ENCODE assay signal across 2 worm cellular contexts in genomic region chrIII:10763032-10763431, ce11.
TF ChIP-seq lines count a peak whose summit lies in the region.

TSS of gene dpy-28 (plus strand) at chrIII:10763131.

TF ChIP-seq in whole organism, L1 larva, 84 proteins besides CTCF, POLR2A, EP300 and RAD21 (continued from another document):
- no peak for TF ChIP-seq mab-9 (GFP tag; IDR thresholded peaks at IDR 0.05; lab: Robert Waterston, UW)
- no peak for TF ChIP-seq fos-1 (tag; optimal IDR thresholded peaks at IDR 0.05; lab: Kevin White, UChicago)
- no peak for TF ChIP-seq lin-13 (GFP tag; optimal IDR thresholded peaks at IDR 0.05; lab: Kevin White, UChicago)
- TF ChIP-seq nhr-71 (tag; optimal IDR thresholded peaks at IDR 0.05; lab: Kevin White, UChicago) = no peak
- no peak for TF ChIP-seq ztf-11 (tag; optimal IDR thresholded peaks at IDR 0.05; lab: Kevin White, UChicago)

TF ChIP-seq in whole organism, L4 larva, 104 proteins besides CTCF, POLR2A, EP300 and RAD21 (continued from another document):
- TF ChIP-seq gei-8 (GFP tag; optimal IDR thresholded peaks at IDR 0.05; lab: Kevin White, UChicago) (no peak), nhr-41 (GFP tag; IDR thresholded peaks at IDR 0.05; lab: Robert Waterston, UW) (no peak), dmd-6 (GFP tag; IDR thresholded peaks at IDR 0.05; lab: Robert Waterston, UW) (no peak)
